Fruit fly (Drosophila melanogaster) whole organism, embryonic: ENCODE data around the gene Drsl5.
A peak's percentile ranks its signal among the peaks of the same experiment; 100 is the strongest.

Experiments
- ATbp ChIP-seq: fragments of 200-800 bp; sonication (Bioruptor generic); optimal IDR thresholded peaks from 2 replicates; lab custom pipeline; 2017; ENCODE audit warnings: missing biosample characterization, mild to moderate bottlenecking, missing genetic modification characterization, missing genetic modification reagents
- CG12155 ChIP-seq: fragments of 200-800 bp; sonication (Bioruptor generic); optimal IDR thresholded peaks from 3 replicates; lab custom pipeline; 2016; ENCODE audit warnings: missing biosample characterization, missing genetic modification characterization
- CG13287 ChIP-seq: fragments of 200-800 bp; sonication (Bioruptor generic); IDR thresholded peaks from 2 replicates; pipeline ENCODE4 v1.3.6; 2022; ENCODE audit warnings: missing biosample characterization, missing genetic modification characterization; ENCODE audit not compliant: partially characterized antibody
- CG17912 ChIP-seq: fragments of 200-800 bp; sonication (Bioruptor generic); optimal IDR thresholded peaks from 2 replicates; lab custom pipeline; 2018; ENCODE audit warnings: missing biosample characterization, mild to moderate bottlenecking, missing genetic modification characterization
- CG2875 ChIP-seq: fragments of 200-800 bp; sonication (Bioruptor generic); optimal IDR thresholded peaks from 2 replicates; lab custom pipeline; 2017; ENCODE audit warnings: missing biosample characterization, mild to moderate bottlenecking, missing genetic modification characterization, missing genetic modification reagents
- CG30403 ChIP-seq: fragments of 200-800 bp; sonication (Bioruptor generic); optimal IDR thresholded peaks from 3 replicates; lab custom pipeline; 2016; ENCODE audit warnings: missing biosample characterization, missing genetic modification characterization
- CG32532 ChIP-seq: fragments of 200-800 bp; sonication (Bioruptor generic); IDR thresholded peaks from 2 replicates; pipeline ENCODE4 v1.3.6; 2022; ENCODE audit warnings: missing biosample characterization, missing genetic modification characterization
- CG7963 ChIP-seq: fragments of 200-800 bp; sonication (Bioruptor generic); IDR thresholded peaks from 3 replicates; pipeline ENCODE4 v1.3.6; 2022; ENCODE audit warnings: missing biosample characterization, missing genetic modification characterization; ENCODE audit not compliant: partially characterized antibody
- Dip3 ChIP-seq: fragments of 200-800 bp; sonication (Bioruptor generic); optimal IDR thresholded peaks from 3 replicates; lab custom pipeline; 2016; ENCODE audit warnings: missing biosample characterization, missing genetic modification characterization
- Doc2 ChIP-seq: fragments of 200-800 bp; sonication (Bioruptor generic); IDR thresholded peaks from 2 replicates; pipeline ENCODE4 v1.3.6; 2022; ENCODE audit warnings: missing biosample characterization, missing genetic modification characterization
- Doc3 ChIP-seq: fragments of 200-800 bp; sonication (Bioruptor generic); IDR thresholded peaks from 3 replicates; pipeline ENCODE4 v1.3.6; 2022; ENCODE audit warnings: missing biosample characterization, missing genetic modification characterization; ENCODE audit not compliant: partially characterized antibody
- E2f1 ChIP-seq: fragments of 200-800 bp; sonication (Bioruptor generic); IDR thresholded peaks from 2 replicates; pipeline ENCODE4 v1.3.6; 2022; ENCODE audit warnings: missing biosample characterization, missing genetic modification characterization
- Eip74EF ChIP-seq, 2 experiments: fragments of 200-800 bp in 1 of 2; fragments of >200 bp in 1 of 2; sonication (Bioruptor generic) in 1 of 2; optimal IDR thresholded peaks; 2 replicates each; lab custom pipeline; 2017 to 2019; ENCODE audit warnings: missing biosample characterization in 2 of 2, missing genetic modification characterization in 2 of 2, mild to moderate bottlenecking in 1 of 2, moderate library complexity in 1 of 2
- HHEX ChIP-seq: fragments of 200-800 bp; sonication (Bioruptor generic); optimal IDR thresholded peaks from 3 replicates; lab custom pipeline; 2017; ENCODE audit warnings: missing biosample characterization, mild to moderate bottlenecking, missing genetic modification characterization, missing genetic modification reagents
- HmgZ ChIP-seq: fragments of 200-800 bp; sonication (Bioruptor generic); optimal IDR thresholded peaks from 2 replicates; lab custom pipeline; 2018; ENCODE audit warnings: missing biosample characterization, mild to moderate bottlenecking, missing genetic modification characterization
- Hr39 ChIP-seq: fragments of >200 bp; optimal IDR thresholded peaks from 2 replicates; lab custom pipeline; 2017
- Hr51 ChIP-seq, 2 experiments: fragments of 200-800 bp; sonication (Bioruptor generic); optimal IDR thresholded peaks; 2 replicates in 1 of 2; 3 replicates in 1 of 2; lab custom pipeline; 2016 to 2018; ENCODE audit warnings: missing biosample characterization in 2 of 2, missing genetic modification characterization in 2 of 2, mild to moderate bottlenecking in 1 of 2, moderate library complexity in 1 of 2
- Hr78 ChIP-seq, 2 experiments: fragments of 200-800 bp in 1 of 2; fragments of >200 bp in 1 of 2; sonication (Bioruptor generic) in 1 of 2; optimal IDR thresholded peaks; 2 replicates each; lab custom pipeline; 2017 to 2019; ENCODE audit warnings: missing biosample characterization in 2 of 2, missing genetic modification characterization in 2 of 2, mild to moderate bottlenecking in 1 of 2, moderate library complexity in 1 of 2
- MESR4 ChIP-seq: fragments of 200-800 bp; sonication (Bioruptor generic); optimal IDR thresholded peaks from 2 replicates; lab custom pipeline; 2018; ENCODE audit warnings: missing biosample characterization, mild to moderate bottlenecking, missing genetic modification characterization, moderate library complexity
- Ptx1 ChIP-seq: fragments of 200-800 bp; sonication (Bioruptor generic); IDR thresholded peaks from 2 replicates; pipeline ENCODE4 v1.3.6; 2022; ENCODE audit warnings: missing biosample characterization, missing genetic modification characterization
- Spps ChIP-seq: fragments of 200-800 bp; sonication (Bioruptor generic); optimal IDR thresholded peaks from 2 replicates; lab custom pipeline; 2018; ENCODE audit warnings: missing biosample characterization, mild to moderate bottlenecking, missing genetic modification characterization
- Sry-β ChIP-seq: fragments of 200-800 bp; sonication (Bioruptor generic); optimal IDR thresholded peaks from 2 replicates; lab custom pipeline; 2018; ENCODE audit warnings: missing biosample characterization, mild to moderate bottlenecking, missing genetic modification characterization, moderate library complexity
- Ssrp ChIP-seq: fragments of 200-800 bp; sonication (Bioruptor generic); optimal IDR thresholded peaks from 2 replicates; lab custom pipeline; 2018; ENCODE audit warnings: missing biosample characterization, mild to moderate bottlenecking, missing genetic modification characterization, moderate library complexity
- abd-A ChIP-seq: fragments of 200-800 bp; sonication (Bioruptor generic); optimal IDR thresholded peaks from 3 replicates; lab custom pipeline; 2019; ENCODE audit warnings: missing biosample characterization, mild to moderate bottlenecking, missing genetic modification characterization, moderate library complexity
- ac ChIP-seq: fragments of 200-800 bp; sonication (Bioruptor generic); optimal IDR thresholded peaks from 3 replicates; lab custom pipeline; 2017; ENCODE audit warnings: missing biosample characterization, mild to moderate bottlenecking, missing genetic modification characterization
- ase ChIP-seq: fragments of 200-800 bp; sonication (Bioruptor generic); IDR thresholded peaks from 3 replicates; pipeline ENCODE4 v1.3.6; 2022; ENCODE audit warnings: missing biosample characterization, missing genetic modification characterization
- cato ChIP-seq: fragments of 200-800 bp; sonication (Bioruptor generic); optimal IDR thresholded peaks from 2 replicates; lab custom pipeline; 2016; ENCODE audit warnings: missing biosample characterization, missing genetic modification characterization, borderline replicate concordance
- chinmo ChIP-seq: fragments of 200-800 bp; sonication (Bioruptor generic); IDR thresholded peaks from 4 replicates; pipeline ENCODE4 v1.3.6; 2022; ENCODE audit warnings: missing biosample characterization, missing genetic modification characterization; ENCODE audit not compliant: partially characterized antibody
- dan ChIP-seq: fragments of 200-800 bp; sonication (Bioruptor generic); IDR thresholded peaks from 2 replicates; pipeline ENCODE4 v1.3.6; 2022; ENCODE audit warnings: missing biosample characterization, missing genetic modification characterization
- danr ChIP-seq: fragments of 200-800 bp; sonication (Bioruptor generic); IDR thresholded peaks from 2 replicates; pipeline ENCODE4 v1.3.6; 2022; ENCODE audit warnings: missing biosample characterization, missing genetic modification characterization
- dati ChIP-seq: fragments of 200-800 bp; sonication (Bioruptor generic); IDR thresholded peaks from 2 replicates; pipeline ENCODE4 v1.3.6; 2022; ENCODE audit warnings: missing biosample characterization, missing genetic modification characterization
- disco-r ChIP-seq: fragments of 200-800 bp; sonication (Bioruptor generic); optimal IDR thresholded peaks from 2 replicates; lab custom pipeline; 2016; ENCODE audit warnings: missing biosample characterization, missing genetic modification characterization
- gcm ChIP-seq: fragments of 200-800 bp; sonication (Bioruptor generic); optimal IDR thresholded peaks from 2 replicates; lab custom pipeline; 2019; ENCODE audit warnings: missing biosample characterization, mild to moderate bottlenecking, missing genetic modification characterization, moderate library complexity
- gfzf ChIP-seq: fragments of 200-800 bp; sonication (Bioruptor generic); optimal IDR thresholded peaks from 2 replicates; lab custom pipeline; 2016; ENCODE audit warnings: missing biosample characterization, mild to moderate bottlenecking, missing genetic modification characterization, moderate library complexity
- ham ChIP-seq: fragments of 200-800 bp; sonication (Bioruptor generic); IDR thresholded peaks from 2 replicates; pipeline ENCODE4 v1.3.6; 2022; ENCODE audit warnings: missing biosample characterization, missing genetic modification characterization
- hth ChIP-seq: fragments of >200 bp; optimal IDR thresholded peaks from 2 replicates; lab custom pipeline; 2017; ENCODE audit warnings: inconsistent platforms
- lab ChIP-seq: fragments of 200-800 bp; sonication (Bioruptor generic); optimal IDR thresholded peaks from 3 replicates; lab custom pipeline; 2017; ENCODE audit warnings: missing biosample characterization, missing genetic modification characterization, mild to moderate bottlenecking, moderate library complexity, missing genetic modification reagents
- luna ChIP-seq: fragments of 200-800 bp; sonication (Bioruptor generic); optimal IDR thresholded peaks from 2 replicates; lab custom pipeline; 2016; ENCODE audit warnings: missing biosample characterization, missing genetic modification characterization
- nau ChIP-seq: fragments of 200-800 bp; sonication (Bioruptor generic); optimal IDR thresholded peaks from 3 replicates; lab custom pipeline; 2017; ENCODE audit warnings: missing biosample characterization, mild to moderate bottlenecking, missing genetic modification characterization, missing genetic modification reagents
- nerfin-2 ChIP-seq: fragments of 200-800 bp; sonication (Bioruptor generic); IDR thresholded peaks from 2 replicates; pipeline ENCODE4 v1.3.6; 2022; ENCODE audit warnings: missing biosample characterization, missing genetic modification characterization; ENCODE audit not compliant: partially characterized antibody
- onecut ChIP-seq: fragments of 200-800 bp; sonication (Bioruptor generic); IDR thresholded peaks from 2 replicates; pipeline ENCODE4 v1.3.6; 2022; ENCODE audit warnings: missing biosample characterization, missing genetic modification characterization
- sc ChIP-seq, 3 experiments: fragments of >200 bp in 2 of 3; fragments of 200-800 bp in 1 of 3; sonication (Bioruptor generic) in 1 of 3; optimal IDR thresholded peaks; 2 replicates in 2 of 3; 3 replicates in 1 of 3; lab custom pipeline; 2017; ENCODE audit warnings: mild to moderate bottlenecking in 1 of 3, missing biosample characterization in 1 of 3, missing genetic modification characterization in 1 of 3, missing genetic modification reagents in 1 of 3
- tio ChIP-seq: fragments of 200-800 bp; sonication (Bioruptor generic); optimal IDR thresholded peaks from 2 replicates; lab custom pipeline; 2017; ENCODE audit warnings: missing biosample characterization, missing genetic modification characterization, inconsistent platforms
- ttk ChIP-seq: fragments of 200-800 bp; sonication (Bioruptor generic); IDR thresholded peaks from 2 replicates; pipeline ENCODE4 v2.1.2; 2022; ENCODE audit warnings: missing biosample characterization, missing genetic modification characterization
- tup ChIP-seq: fragments of 200-800 bp; sonication (Bioruptor generic); optimal IDR thresholded peaks from 2 replicates; lab custom pipeline; 2016; ENCODE audit warnings: missing biosample characterization, mild to moderate bottlenecking, missing genetic modification characterization, moderate library complexity
- vfl ChIP-seq: fragments of 200-800 bp; sonication (Bioruptor generic); optimal IDR thresholded peaks from 2 replicates; lab custom pipeline; 2016; ENCODE audit warnings: missing biosample characterization, missing genetic modification characterization
- wdn ChIP-seq: fragments of 200-800 bp; sonication (Bioruptor generic); IDR thresholded peaks from 2 replicates; pipeline ENCODE4 v1.3.6; 2022; ENCODE audit warnings: missing biosample characterization, missing genetic modification characterization

Gene Drsl5

DNA sequence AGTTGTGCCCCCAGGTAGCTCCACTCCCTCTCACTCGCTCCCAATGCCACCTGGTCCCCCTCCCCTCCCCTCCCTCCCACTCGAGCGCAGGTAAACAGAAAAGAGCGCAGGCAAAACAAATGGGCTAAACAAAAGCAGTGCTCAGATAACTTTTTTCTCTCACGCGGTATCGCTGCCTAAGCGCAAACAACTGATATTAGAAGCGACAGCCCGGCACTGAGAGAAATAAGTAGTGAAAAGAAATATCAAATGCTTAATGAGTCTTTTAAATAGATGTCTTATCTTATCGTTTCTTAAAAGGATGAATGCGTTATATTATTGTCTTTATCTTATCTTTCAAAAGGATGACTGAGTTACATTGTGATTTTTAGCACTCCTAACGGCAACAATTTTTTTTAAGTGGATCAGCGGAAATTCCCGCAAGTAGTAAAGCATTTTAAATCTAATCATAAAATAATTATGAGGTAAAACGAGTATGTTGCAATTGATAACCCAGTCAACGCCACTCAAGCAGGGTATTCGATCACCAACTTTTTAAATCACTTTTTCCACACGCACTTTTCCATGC, 15.3 kb upstream of the Drsl5 start (continued):
- peak; percentile 71 for TF ChIP-seq Spps (tag; lab: Kevin White, UChicago)
- peak; percentile 96 for TF ChIP-seq lab (GFP tag; lab: Kevin White, UChicago)
- TF ChIP-seq onecut (GFP tag; lab: Robert Waterston, UW), result peak; percentile 89
- no peak for TF ChIP-seq Hr39 (lab: Kevin White, UChicago)
- TF ChIP-seq Eip74EF (GFP tag; optimal IDR thresholded peaks at IDR 0.05; lab: Kevin White, UChicago), result peak in 1 of 2 experiments; percentile 95
- TF ChIP-seq dan (GFP tag; lab: Robert Waterston, UW), result peak; percentile 32; the same call in 1 of the 2 replicates
- TF ChIP-seq sc (optimal IDR thresholded peaks at IDR 0.05; lab: Kevin White, UChicago), result no peak
- peak; percentile 84 for TF ChIP-seq sc (GFP tag; optimal IDR thresholded peaks at IDR 0.05; lab: Kevin White, UChicago)
- TF ChIP-seq CG12155, result peak; percentile 84
- no peak for TF ChIP-seq CG7963 (GFP tag; lab: Robert Waterston, UW)
- TF ChIP-seq ac (GFP tag; lab: Kevin White, UChicago), result peak; percentile 35
- peak; percentile 75 for TF ChIP-seq disco-r (GFP tag; lab: Kevin White, UChicago)
- TF ChIP-seq Hr78 (GFP tag; optimal IDR thresholded peaks at IDR 0.05; lab: Kevin White, UChicago), result peak in 1 of 2 experiments; percentile 41
- peak; percentile 70 for TF ChIP-seq luna (GFP tag; lab: Kevin White, UChicago)
- no peak for TF ChIP-seq gfzf (GFP tag; lab: Kevin White, UChicago)
- peak; percentile 93 for TF ChIP-seq Ptx1 (GFP tag; lab: Robert Waterston, UW)
- TF ChIP-seq CG30403 (GFP tag; lab: Kevin White, UChicago), result peak; percentile 93
- TF ChIP-seq HHEX (GFP tag; lab: Kevin White, UChicago), result peak; percentile 89
- peak; percentile 28 for TF ChIP-seq Sry-β (GFP tag; lab: Kevin White, UChicago)
- peak; percentile 31 for TF ChIP-seq MESR4
- peak; percentile 88 for TF ChIP-seq tio (GFP tag; lab: Kevin White, UChicago)
- peak; percentile 83 for TF ChIP-seq Dip3 (GFP tag; lab: Kevin White, UChicago)
- TF ChIP-seq gcm (GFP tag; lab: Kevin White, UChicago), result peak; percentile 93
- peak; percentile 91 for TF ChIP-seq ATbp
- no peak for TF ChIP-seq ham (GFP tag; lab: Robert Waterston, UW)
- TF ChIP-seq nerfin-2 (GFP tag; lab: Robert Waterston, UW), result no peak
- peak; percentile 90 for TF ChIP-seq CG2875 (GFP tag; lab: Kevin White, UChicago)
- peak; percentile 36 for TF ChIP-seq CG17912
- TF ChIP-seq dati, result 0 out of 2 replicates have a peak, but pooled peaks have one; percentile 14
- peak; percentile 85 for TF ChIP-seq cato (GFP tag; lab: Kevin White, UChicago)
- TF ChIP-seq Hr51 (GFP tag; optimal IDR thresholded peaks at IDR 0.05; lab: Kevin White, UChicago), result peak; percentile 80 to 97
- peak; percentile 80 for TF ChIP-seq wdn (GFP tag; lab: Robert Waterston, UW)
- peak; percentile 85 for TF ChIP-seq ttk (GFP tag; lab: Robert Waterston, UW)
- peak; percentile 91 for TF ChIP-seq HmgZ (tag; lab: Kevin White, UChicago)
- TF ChIP-seq Doc2 (GFP tag; lab: Robert Waterston, UW), result no peak
- peak; percentile 87 for TF ChIP-seq Ssrp (tag; lab: Kevin White, UChicago)
- TF ChIP-seq vfl (GFP tag; lab: Kevin White, UChicago), result peak; percentile 73
- TF ChIP-seq Doc3 (GFP tag; lab: Robert Waterston, UW), result no peak
- peak; percentile 90 for TF ChIP-seq E2f1 (GFP tag; lab: Robert Waterston, UW)
- peak; percentile 89 for TF ChIP-seq ase (GFP tag; lab: Robert Waterston, UW)
- TF ChIP-seq nau (GFP tag; lab: Kevin White, UChicago), result peak; percentile 88
- peak; percentile 75 for TF ChIP-seq danr (GFP tag; lab: Robert Waterston, UW)
- no peak; the same call in 1 of the 2 replicates for TF ChIP-seq CG13287 (GFP tag; lab: Robert Waterston, UW)
- TF ChIP-seq tup (GFP tag; lab: Kevin White, UChicago), result peak; percentile 77
- TF ChIP-seq CG32532 (GFP tag; lab: Robert Waterston, UW), result peak; percentile 89
- peak; percentile 5 for TF ChIP-seq abd-A
- TF ChIP-seq hth, result no peak
- peak; percentile 77; the same call in 2 of the 4 replicates for TF ChIP-seq chinmo (GFP tag; lab: Robert Waterston, UW)
